Fruit fly (Drosophila melanogaster) whole organism, embryonic: ENCODE data around the gene Nazo.
A peak's percentile ranks its signal among the peaks of the same experiment; 100 is the strongest.

Experiments
- Atf6 ChIP-seq: fragments of 200-800 bp; sonication (Bioruptor generic); IDR thresholded peaks from 2 replicates; pipeline ENCODE4 v1.3.6; 2022; ENCODE audit warnings: missing biosample characterization, missing genetic modification characterization
- BtbVII ChIP-seq: fragments of 200-800 bp; sonication (Bioruptor generic); optimal IDR thresholded peaks from 3 replicates; lab custom pipeline; 2017; ENCODE audit warnings: missing biosample characterization, mild to moderate bottlenecking, missing genetic modification characterization
- CG10209 ChIP-seq: fragments of 200-800 bp; sonication (Bioruptor generic); optimal IDR thresholded peaks from 3 replicates; lab custom pipeline; 2017; ENCODE audit warnings: missing biosample characterization, mild to moderate bottlenecking, missing genetic modification characterization, missing genetic modification reagents
- CG11560 ChIP-seq: fragments of 200-800 bp; sonication (Bioruptor generic); IDR thresholded peaks from 3 replicates; pipeline ENCODE4 v1.3.6; 2022; ENCODE audit warnings: missing biosample characterization, missing genetic modification characterization
- CG12155 ChIP-seq: fragments of 200-800 bp; sonication (Bioruptor generic); optimal IDR thresholded peaks from 3 replicates; lab custom pipeline; 2016; ENCODE audit warnings: missing biosample characterization, missing genetic modification characterization
- CG12391 ChIP-seq: fragments of 200-800 bp; sonication (Bioruptor generic); optimal IDR thresholded peaks from 3 replicates; lab custom pipeline; 2018; ENCODE audit warnings: missing biosample characterization, mild to moderate bottlenecking, missing genetic modification characterization, moderate library complexity
- CG13123 ChIP-seq: fragments of 200-800 bp; sonication (Bioruptor generic); optimal IDR thresholded peaks from 2 replicates; lab custom pipeline; 2016; ENCODE audit warnings: missing biosample characterization, missing genetic modification characterization
- CG13287 ChIP-seq: fragments of 200-800 bp; sonication (Bioruptor generic); IDR thresholded peaks from 2 replicates; pipeline ENCODE4 v1.3.6; 2022; ENCODE audit warnings: missing biosample characterization, missing genetic modification characterization; ENCODE audit not compliant: partially characterized antibody
- CG14441 ChIP-seq: fragments of 200-800 bp; sonication (Bioruptor generic); IDR thresholded peaks from 2 replicates; pipeline ENCODE4 v1.3.6; 2022; ENCODE audit warnings: missing biosample characterization, missing genetic modification characterization
- CG15269 ChIP-seq: fragments of 200-800 bp; sonication (Bioruptor generic); optimal IDR thresholded peaks from 2 replicates; lab custom pipeline; 2018; ENCODE audit warnings: missing biosample characterization, mild to moderate bottlenecking, missing genetic modification characterization, moderate library complexity
- CG16813 ChIP-seq: fragments of 200-800 bp; sonication (Bioruptor generic); IDR thresholded peaks from 3 replicates; pipeline ENCODE4 v1.3.6; 2022; ENCODE audit warnings: missing biosample characterization, missing genetic modification characterization; ENCODE audit not compliant: partially characterized antibody
- CG18619 ChIP-seq: fragments of 200-800 bp; sonication (Bioruptor generic); optimal IDR thresholded peaks from 3 replicates; lab custom pipeline; 2017; ENCODE audit warnings: missing biosample characterization, mild to moderate bottlenecking, missing genetic modification characterization
- CG2199 ChIP-seq: fragments of 200-800 bp; sonication (Bioruptor generic); IDR thresholded peaks from 3 replicates; pipeline ENCODE4 v1.3.6; 2022; ENCODE audit warnings: missing biosample characterization, missing genetic modification characterization
- CG33557 ChIP-seq: fragments of 200-800 bp; sonication (Bioruptor generic); optimal IDR thresholded peaks from 2 replicates; lab custom pipeline; 2019; ENCODE audit warnings: missing biosample characterization, mild to moderate bottlenecking, missing genetic modification characterization, moderate library complexity
- CG3838 ChIP-seq: fragments of 200-800 bp; sonication (Bioruptor generic); optimal IDR thresholded peaks from 3 replicates; lab custom pipeline; 2016; ENCODE audit warnings: missing biosample characterization, missing genetic modification characterization
- CG3847 ChIP-seq: fragments of 200-800 bp; sonication (Bioruptor generic); IDR thresholded peaks from 2 replicates; pipeline ENCODE4 v1.3.6; 2022; ENCODE audit warnings: missing biosample characterization, missing genetic modification characterization
- CG4404 ChIP-seq: fragments of 200-800 bp; sonication (Bioruptor generic); IDR thresholded peaks from 2 replicates; pipeline ENCODE4 v1.3.6; 2022; ENCODE audit warnings: missing biosample characterization, missing genetic modification characterization
- CG5245 ChIP-seq: fragments of 200-800 bp; sonication (Bioruptor generic); optimal IDR thresholded peaks from 3 replicates; lab custom pipeline; 2016; ENCODE audit warnings: missing biosample characterization, missing genetic modification characterization
- CG6813 ChIP-seq: fragments of 200-800 bp; sonication (Bioruptor generic); optimal IDR thresholded peaks from 2 replicates; lab custom pipeline; 2017; ENCODE audit warnings: missing biosample characterization, missing genetic modification characterization, mild to moderate bottlenecking, moderate library complexity, missing genetic modification reagents
- CG7271 ChIP-seq: fragments of 200-800 bp; sonication (Bioruptor generic); optimal IDR thresholded peaks from 2 replicates; lab custom pipeline; 2018; ENCODE audit warnings: missing biosample characterization, mild to moderate bottlenecking, missing genetic modification characterization, moderate library complexity
- CG7745 ChIP-seq: fragments of 200-800 bp; sonication (Bioruptor generic); optimal IDR thresholded peaks from 2 replicates; lab custom pipeline; 2018; ENCODE audit warnings: missing biosample characterization, mild to moderate bottlenecking, missing genetic modification characterization, moderate library complexity
- CG7928 ChIP-seq: fragments of 200-800 bp; sonication (Bioruptor generic); optimal IDR thresholded peaks from 2 replicates; lab custom pipeline; 2017; ENCODE audit warnings: missing biosample characterization, mild to moderate bottlenecking, missing genetic modification characterization
- CG8290 ChIP-seq, 3 experiments: fragments of 200-800 bp; sonication (Bioruptor generic); optimal IDR thresholded peaks; 2 replicates each; lab custom pipeline; 2016 to 2019; ENCODE audit warnings: missing biosample characterization in 3 of 3, missing genetic modification characterization in 3 of 3, mild to moderate bottlenecking in 2 of 3, moderate library complexity in 1 of 3
- CG9797 ChIP-seq: fragments of 200-800 bp; sonication (Bioruptor generic); optimal IDR thresholded peaks from 3 replicates; lab custom pipeline; 2018; ENCODE audit warnings: missing biosample characterization, mild to moderate bottlenecking, missing genetic modification characterization
- CHES-1-like ChIP-seq: fragments of 200-800 bp; sonication (Bioruptor generic); optimal IDR thresholded peaks from 2 replicates; lab custom pipeline; 2016; ENCODE audit warnings: missing biosample characterization, missing genetic modification characterization
- D19B ChIP-seq: fragments of 200-800 bp; sonication (Bioruptor generic); optimal IDR thresholded peaks from 2 replicates; lab custom pipeline; 2017; ENCODE audit warnings: missing biosample characterization, mild to moderate bottlenecking, missing genetic modification characterization
- H2.0 ChIP-seq: fragments of 200-800 bp; sonication (Bioruptor generic); IDR thresholded peaks from 2 replicates; pipeline ENCODE4 v1.3.6; 2022; ENCODE audit warnings: missing biosample characterization, missing genetic modification characterization
- Jarid2 ChIP-seq: fragments of 200-800 bp; sonication (Bioruptor generic); optimal IDR thresholded peaks from 3 replicates; lab custom pipeline; 2017; ENCODE audit warnings: mild to moderate bottlenecking, missing biosample characterization, missing genetic modification reagents, missing genetic modification characterization
- Lim3 ChIP-seq: fragments of 200-800 bp; sonication (Bioruptor generic); IDR thresholded peaks from 2 replicates; pipeline ENCODE4 v1.3.6; 2022; ENCODE audit warnings: missing biosample characterization, missing genetic modification characterization
- Max ChIP-seq: fragments of 200-800 bp; sonication (Bioruptor generic); optimal IDR thresholded peaks from 2 replicates; lab custom pipeline; 2016; ENCODE audit warnings: missing biosample characterization, mild to moderate bottlenecking, missing genetic modification characterization
- Mes4 ChIP-seq: fragments of 200-800 bp; sonication (Bioruptor generic); optimal IDR thresholded peaks from 2 replicates; lab custom pipeline; 2016; ENCODE audit warnings: missing biosample characterization, missing genetic modification characterization
- NC2β ChIP-seq: fragments of 200-800 bp; sonication (Bioruptor generic); optimal IDR thresholded peaks from 2 replicates; lab custom pipeline; 2016; ENCODE audit warnings: missing biosample characterization, missing genetic modification characterization
- Opbp ChIP-seq: fragments of 200-800 bp; sonication (Bioruptor generic); IDR thresholded peaks from 3 replicates; pipeline ENCODE4 v1.3.6; 2022; ENCODE audit warnings: missing biosample characterization, missing genetic modification characterization; ENCODE audit not compliant: partially characterized antibody
- Pdp1 ChIP-seq, 2 experiments: fragments of 200-800 bp; sonication (Bioruptor generic); optimal IDR thresholded peaks; 3 replicates each; lab custom pipeline; 2016; ENCODE audit warnings: missing biosample characterization in 2 of 2, missing genetic modification characterization in 2 of 2, mild to moderate bottlenecking in 1 of 2, moderate library complexity in 1 of 2
- Spps ChIP-seq: fragments of 200-800 bp; sonication (Bioruptor generic); optimal IDR thresholded peaks from 2 replicates; lab custom pipeline; 2018; ENCODE audit warnings: missing biosample characterization, mild to moderate bottlenecking, missing genetic modification characterization
- Stat92E ChIP-seq, 3 experiments: fragments of >200 bp in 2 of 3; fragments of 200-800 bp in 1 of 3; sonication (Bioruptor generic) in 1 of 3; optimal IDR thresholded peaks; 2 replicates each; lab custom pipeline; 2017 to 2019; ENCODE audit warnings: missing biosample characterization in 3 of 3, missing genetic modification characterization in 3 of 3, mild to moderate bottlenecking in 1 of 3, moderate library complexity in 1 of 3
- chinmo ChIP-seq: fragments of 200-800 bp; sonication (Bioruptor generic); IDR thresholded peaks from 4 replicates; pipeline ENCODE4 v1.3.6; 2022; ENCODE audit warnings: missing biosample characterization, missing genetic modification characterization; ENCODE audit not compliant: partially characterized antibody
- crp ChIP-seq, 2 experiments: fragments of 200-800 bp; sonication (Bioruptor generic); optimal IDR thresholded peaks; 2 replicates in 1 of 2; 3 replicates in 1 of 2; lab custom pipeline; 2017; ENCODE audit warnings: missing biosample characterization in 2 of 2, missing genetic modification characterization in 2 of 2, mild to moderate bottlenecking in 1 of 2, moderate library complexity in 1 of 2
- danr ChIP-seq: fragments of 200-800 bp; sonication (Bioruptor generic); IDR thresholded peaks from 2 replicates; pipeline ENCODE4 v1.3.6; 2022; ENCODE audit warnings: missing biosample characterization, missing genetic modification characterization
- h ChIP-seq: fragments of >200 bp; optimal IDR thresholded peaks from 2 replicates; lab custom pipeline; 2017
- ham ChIP-seq: fragments of 200-800 bp; sonication (Bioruptor generic); IDR thresholded peaks from 2 replicates; pipeline ENCODE4 v1.3.6; 2022; ENCODE audit warnings: missing biosample characterization, missing genetic modification characterization
- insv ChIP-seq, 2 experiments: fragments of 200-800 bp; sonication (Bioruptor generic); optimal IDR thresholded peaks; 3 replicates each; lab custom pipeline; 2016 to 2018; ENCODE audit warnings: missing biosample characterization in 2 of 2, missing genetic modification characterization in 2 of 2
- ken ChIP-seq: fragments of 200-800 bp; sonication (Bioruptor generic); IDR thresholded peaks from 3 replicates; pipeline ENCODE4 v1.3.6; 2022; ENCODE audit warnings: missing biosample characterization, missing genetic modification characterization
- pan ChIP-seq, 4 experiments: fragments of >200 bp in 3 of 4; fragments of 200-800 bp in 1 of 4; sonication (Bioruptor generic) in 1 of 4; optimal IDR thresholded peaks in 3 of 4; IDR thresholded peaks in 1 of 4; 2 replicates each; pipeline versions ENCODE4 v1.3.6 to Lab custom; 2017 to 2022; ENCODE audit warnings: missing biosample characterization in 2 of 4, missing genetic modification characterization in 2 of 4, mixed read lengths in 1 of 4
- psq ChIP-seq: fragments of 200-800 bp; sonication (Bioruptor generic); optimal IDR thresholded peaks from 2 replicates; lab custom pipeline; 2017; ENCODE audit warnings: missing biosample characterization, missing genetic modification characterization
- shn ChIP-seq: fragments of 200-800 bp; sonication (Bioruptor generic); optimal IDR thresholded peaks from 3 replicates; lab custom pipeline; 2016; ENCODE audit warnings: missing biosample characterization, missing genetic modification characterization
- ttk ChIP-seq: fragments of 200-800 bp; sonication (Bioruptor generic); IDR thresholded peaks from 2 replicates; pipeline ENCODE4 v2.1.2; 2022; ENCODE audit warnings: missing biosample characterization, missing genetic modification characterization
- twi ChIP-seq: fragments of 200-800 bp; optimal IDR thresholded peaks from 2 replicates; lab custom pipeline; 2019; ENCODE audit warnings: missing biosample characterization, mild to moderate bottlenecking, missing genetic modification characterization, moderate library complexity
- vfl ChIP-seq: fragments of 200-800 bp; sonication (Bioruptor generic); optimal IDR thresholded peaks from 2 replicates; lab custom pipeline; 2016; ENCODE audit warnings: missing biosample characterization, missing genetic modification characterization
- vvl ChIP-seq: fragments of 200-800 bp; sonication (Bioruptor generic); IDR thresholded peaks from 2 replicates; pipeline ENCODE4 v1.3.6; 2022; ENCODE audit warnings: missing biosample characterization, missing genetic modification characterization

Nazo gene

DNA sequence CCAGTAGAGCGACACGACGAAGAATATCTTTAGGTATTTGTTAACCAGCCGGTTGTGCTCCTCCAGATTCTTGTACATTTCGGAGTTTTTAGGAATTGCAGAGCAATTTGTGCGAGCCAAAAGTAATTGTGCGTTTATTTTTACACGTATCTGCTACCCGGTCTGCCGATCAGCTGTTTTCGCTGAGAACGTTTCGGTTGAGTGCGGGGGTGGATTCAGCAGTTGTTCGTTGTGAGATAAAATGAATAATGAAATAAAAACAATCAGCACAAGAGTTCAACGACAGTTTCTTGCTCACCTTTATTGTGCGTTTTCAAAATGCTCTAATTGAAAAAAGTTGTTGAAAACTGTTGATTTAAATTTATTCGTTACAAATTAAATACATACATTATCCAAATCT is 16.2 kb downstream of the Nazo start, which contains the start of gene nac (continued):
- TF ChIP-seq CG5245 (GFP tag; lab: Kevin White, UChicago) (no peak), ttk (GFP tag; lab: Robert Waterston, UW) (no peak), CG13287 (peak; percentile 35), twi (tag; lab: Kevin White, UChicago) (no peak), CG14441 (GFP tag; lab: Robert Waterston, UW) (no peak), CG6813 (GFP tag; lab: Kevin White, UChicago) (no peak), Pdp1 (GFP tag; optimal IDR thresholded peaks at IDR 0.05; lab: Kevin White, UChicago) (peak in 1 of 2 experiments; percentile 21), Mes4 (no peak), CG13123 (GFP tag; lab: Kevin White, UChicago) (no peak), Spps (tag; lab: Kevin White, UChicago) (no peak), CG12155 (GFP tag; lab: Kevin White, UChicago) (no peak), danr (no peak), chinmo (GFP tag; lab: Robert Waterston, UW) (no peak), CG10209 (GFP tag; lab: Kevin White, UChicago) (no peak), insv (GFP tag; optimal IDR thresholded peaks at IDR 0.05; lab: Kevin White, UChicago) (no peak), h (lab: Kevin White, UChicago) (no peak), CG3847 (GFP tag; lab: Robert Waterston, UW) (no peak), Atf6 (0 out of 2 replicates have a peak, but pooled peaks have one; percentile 46), Lim3 (GFP tag; lab: Robert Waterston, UW) (no peak), pan (optimal IDR thresholded peaks at IDR 0.05; lab: Kevin White, UChicago) (no peak), pan (GFP tag; optimal IDR thresholded peaks at IDR 0.05 in 1 of 2, IDR thresholded peaks at IDR 0.05 in 1 of 2) (no peak), Jarid2 (GFP tag; lab: Kevin White, UChicago) (no peak), vfl (GFP tag; lab: Kevin White, UChicago) (no peak), Opbp (GFP tag; lab: Robert Waterston, UW) (no peak), D19B (GFP tag; lab: Kevin White, UChicago) (no peak), CG15269 (tag; lab: Kevin White, UChicago) (no peak), H2.0 (no peak), CG2199 (peak; percentile 26; the same call in 1 of the 3 replicates), crp (GFP tag; optimal IDR thresholded peaks at IDR 0.05; lab: Kevin White, UChicago) (peak; percentile 65 to 90), CG16813 (GFP tag; lab: Robert Waterston, UW) (no peak), CG7928 (GFP tag; lab: Kevin White, UChicago) (no peak), ken (no peak), CHES-1-like (GFP tag; lab: Kevin White, UChicago) (no peak), CG9797 (GFP tag; lab: Kevin White, UChicago) (no peak), CG33557 (GFP tag; lab: Kevin White, UChicago) (no peak), CG7271 (tag; lab: Kevin White, UChicago) (no peak), shn (no peak), CG7745 (tag; lab: Kevin White, UChicago) (no peak), Stat92E (GFP tag; optimal IDR thresholded peaks at IDR 0.05; lab: Kevin White, UChicago) (no peak), BtbVII (GFP tag; lab: Kevin White, UChicago) (no peak), CG8290 (GFP tag; optimal IDR thresholded peaks at IDR 0.05; lab: Kevin White, UChicago) (no peak), CG8290 (tag; optimal IDR thresholded peaks at IDR 0.05; lab: Kevin White, UChicago) (peak in 1 of 2 experiments; percentile 62), CG11560 (tag; lab: Robert Waterston, UW) (no peak), CG4404 (GFP tag; lab: Robert Waterston, UW) (no peak), Max (GFP tag; lab: Kevin White, UChicago) (no peak), vvl (GFP tag; lab: Robert Waterston, UW) (no peak), NC2β (no peak), CG12391 (tag; lab: Kevin White, UChicago) (peak; percentile 17), ham (GFP tag; lab: Robert Waterston, UW) (no peak), psq (GFP tag; lab: Kevin White, UChicago) (no peak), CG18619 (GFP tag; lab: Kevin White, UChicago) (no peak), CG3838 (GFP tag; lab: Kevin White, UChicago) (no peak)
